Worm (Caenorhabditis elegans): ENCODE measurements around the gene cyp-33C3.

DNA sequence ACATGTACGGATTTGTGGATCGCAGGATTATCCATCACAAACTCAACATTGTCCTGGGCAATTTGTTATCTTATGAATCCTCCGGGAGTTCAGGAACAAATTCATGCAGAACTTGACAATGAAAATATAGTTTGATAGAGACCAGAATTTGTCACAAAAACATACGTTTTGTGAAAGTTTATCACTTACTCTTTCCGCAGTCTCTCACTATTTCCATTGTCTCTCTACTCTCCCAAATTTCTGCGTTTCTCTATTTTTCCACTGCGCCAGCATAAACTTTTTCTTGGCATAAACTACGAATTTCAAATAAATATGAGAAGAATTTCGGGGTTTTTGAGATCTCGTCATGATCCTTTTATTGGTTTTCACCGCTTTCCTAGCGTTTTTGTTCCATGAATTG, at the start of gene cyp-33C3:
- TF ChIP-seq ref-1 (GFP tag; conservative IDR thresholded peaks at IDR 0.05) (no peak), flt-1 (GFP tag; IDR thresholded peaks at IDR 0.05) (no peak), med-1 (GFP tag; optimal IDR thresholded peaks at IDR 0.05; ENCODE audit: insufficient read depth) (no peak), T22C8.4 (GFP tag; IDR thresholded peaks at IDR 0.05) (no peak), cog-1 (tag; optimal IDR thresholded peaks at IDR 0.05) (no peak), tab-1 (GFP tag; IDR thresholded peaks at IDR 0.05) (no peak), klf-2 (GFP tag; conservative IDR thresholded peaks at IDR 0.05) (no peak), ztf-29 (GFP tag; IDR thresholded peaks at IDR 0.05) (no peak)

Measured in whole organism, midembryonic.